Fruit fly (Drosophila melanogaster) whole organism, embryonic: Measurements from ENCODE around the gene Helz.

Source experiments
- Bdp1 ChIP-seq: fragments of 200-800 bp; sonication (Bioruptor generic); optimal IDR thresholded peaks from 3 replicates; lab custom pipeline; 2016; ENCODE audit warnings: missing biosample characterization, missing genetic modification characterization
- Bgb ChIP-seq: fragments of 200-800 bp; sonication (Bioruptor generic); IDR thresholded peaks from 2 replicates; pipeline ENCODE4 v1.3.6; 2022; ENCODE audit warnings: missing biosample characterization, missing genetic modification characterization; ENCODE audit not compliant: partially characterized antibody
- Bteb2 ChIP-seq: fragments of 200-800 bp; sonication (Bioruptor generic); optimal IDR thresholded peaks from 2 replicates; lab custom pipeline; 2016; ENCODE audit warnings: missing biosample characterization, missing genetic modification characterization
- CG10267 ChIP-seq: fragments of 200-800 bp; sonication (Bioruptor generic); optimal IDR thresholded peaks from 2 replicates; lab custom pipeline; 2018; ENCODE audit warnings: missing biosample characterization, mild to moderate bottlenecking, missing genetic modification characterization, moderate library complexity
- CG12236 ChIP-seq: fragments of 200-800 bp; sonication (Bioruptor generic); optimal IDR thresholded peaks from 2 replicates; lab custom pipeline; 2016; ENCODE audit warnings: missing biosample characterization, missing genetic modification characterization
- CG13296 ChIP-seq: fragments of 200-800 bp; sonication (Bioruptor generic); optimal IDR thresholded peaks from 3 replicates; lab custom pipeline; 2018; ENCODE audit warnings: missing biosample characterization, mild to moderate bottlenecking, missing genetic modification characterization
- CG13894 ChIP-seq: fragments of 200-800 bp; sonication (Bioruptor generic); optimal IDR thresholded peaks from 3 replicates; lab custom pipeline; 2018; ENCODE audit warnings: missing biosample characterization, mild to moderate bottlenecking, missing genetic modification characterization, moderate library complexity
- CG14050 ChIP-seq: fragments of 200-800 bp; sonication (Bioruptor generic); IDR thresholded peaks from 3 replicates; pipeline ENCODE4 v1.3.6; 2022; ENCODE audit warnings: missing biosample characterization, missing genetic modification characterization
- CG15514 ChIP-seq: fragments of 200-800 bp; sonication (Bioruptor generic); optimal IDR thresholded peaks from 3 replicates; lab custom pipeline; 2017; ENCODE audit warnings: missing biosample characterization, missing genetic modification characterization, mild to moderate bottlenecking, moderate library complexity, missing genetic modification reagents
- CG17361 ChIP-seq: fragments of 200-800 bp; sonication (Bioruptor generic); IDR thresholded peaks from 3 replicates; pipeline ENCODE4 v1.3.6; 2022; ENCODE audit warnings: missing biosample characterization, missing genetic modification characterization
- CG1792 ChIP-seq: fragments of 200-800 bp; sonication (Bioruptor generic); optimal IDR thresholded peaks from 2 replicates; lab custom pipeline; 2016; ENCODE audit warnings: missing biosample characterization, missing genetic modification characterization
- CG18011 ChIP-seq: fragments of 200-800 bp; sonication (Bioruptor generic); optimal IDR thresholded peaks from 2 replicates; lab custom pipeline; 2017; ENCODE audit warnings: missing biosample characterization, missing genetic modification characterization, mild to moderate bottlenecking, moderate library complexity, missing genotype
- CG1832 ChIP-seq: fragments of 200-800 bp; sonication (Bioruptor generic); optimal IDR thresholded peaks from 2 replicates; lab custom pipeline; 2017; ENCODE audit warnings: missing biosample characterization, mild to moderate bottlenecking, missing genetic modification characterization, inconsistent platforms
- CG18764 ChIP-seq: fragments of 200-800 bp; sonication (Bioruptor generic); optimal IDR thresholded peaks from 3 replicates; lab custom pipeline; 2016; ENCODE audit warnings: missing biosample characterization, missing genetic modification characterization
- CG2199 ChIP-seq: fragments of 200-800 bp; sonication (Bioruptor generic); IDR thresholded peaks from 3 replicates; pipeline ENCODE4 v1.3.6; 2022; ENCODE audit warnings: missing biosample characterization, missing genetic modification characterization
- CG2875 ChIP-seq: fragments of 200-800 bp; sonication (Bioruptor generic); optimal IDR thresholded peaks from 2 replicates; lab custom pipeline; 2017; ENCODE audit warnings: missing biosample characterization, mild to moderate bottlenecking, missing genetic modification characterization, missing genetic modification reagents
- CG30431 ChIP-seq: fragments of 200-800 bp; sonication (Bioruptor generic); optimal IDR thresholded peaks from 2 replicates; lab custom pipeline; 2017; ENCODE audit warnings: missing biosample characterization, missing genetic modification characterization
- CG3838 ChIP-seq: fragments of 200-800 bp; sonication (Bioruptor generic); optimal IDR thresholded peaks from 3 replicates; lab custom pipeline; 2016; ENCODE audit warnings: missing biosample characterization, missing genetic modification characterization
- CG8924 ChIP-seq: fragments of 200-800 bp; optimal IDR thresholded peaks from 3 replicates; lab custom pipeline; 2019; ENCODE audit warnings: missing biosample characterization, mild to moderate bottlenecking, missing genetic modification characterization, moderate library complexity
- Chrac-16 ChIP-seq: fragments of 200-800 bp; sonication (Bioruptor generic); optimal IDR thresholded peaks from 3 replicates; lab custom pipeline; 2016; ENCODE audit warnings: missing biosample characterization, missing genetic modification characterization
- Dbx ChIP-seq: fragments of 200-800 bp; sonication (Bioruptor generic); IDR thresholded peaks from 3 replicates; pipeline ENCODE4 v1.3.6; 2022; ENCODE audit warnings: missing biosample characterization, missing genetic modification characterization
- E2f2 ChIP-seq: fragments of 200-800 bp; sonication (Bioruptor generic); IDR thresholded peaks from 2 replicates; pipeline ENCODE4 v1.3.6; 2022; ENCODE audit warnings: missing biosample characterization, missing genetic modification characterization
- Lim3 ChIP-seq: fragments of 200-800 bp; sonication (Bioruptor generic); IDR thresholded peaks from 2 replicates; pipeline ENCODE4 v1.3.6; 2022; ENCODE audit warnings: missing biosample characterization, missing genetic modification characterization
- Lpt ChIP-seq: fragments of >200 bp; optimal IDR thresholded peaks from 2 replicates; lab custom pipeline; 2018; ENCODE audit warnings: missing biosample characterization, missing genetic modification characterization
- MBD-R2 ChIP-seq: fragments of 200-800 bp; sonication (Bioruptor generic); IDR thresholded peaks from 2 replicates; pipeline ENCODE4 v1.3.6; 2022; ENCODE audit warnings: missing biosample characterization, missing genetic modification characterization
- Optix ChIP-seq: fragments of 200-800 bp; sonication (Bioruptor generic); IDR thresholded peaks from 3 replicates; pipeline ENCODE4 v1.3.6; 2022; ENCODE audit warnings: missing biosample characterization, missing genetic modification characterization
- ap ChIP-seq: fragments of 200-800 bp; sonication (Bioruptor generic); IDR thresholded peaks from 2 replicates; pipeline ENCODE4 v1.3.6; 2022; ENCODE audit warnings: missing biosample characterization, missing genetic modification characterization
- ara ChIP-seq: fragments of 200-800 bp; sonication (Bioruptor generic); IDR thresholded peaks from 2 replicates; pipeline ENCODE4 v1.3.6; 2022; ENCODE audit warnings: missing biosample characterization, missing genetic modification characterization
- az2 ChIP-seq: fragments of 200-800 bp; sonication (Bioruptor generic); optimal IDR thresholded peaks from 3 replicates; lab custom pipeline; 2016; ENCODE audit warnings: missing biosample characterization, missing genetic modification characterization
- bigmax ChIP-seq: fragments of 200-800 bp; sonication (Bioruptor generic); optimal IDR thresholded peaks from 2 replicates; lab custom pipeline; 2018; ENCODE audit warnings: missing biosample characterization, mild to moderate bottlenecking, missing genetic modification characterization
- caup ChIP-seq: fragments of 200-800 bp; sonication (Bioruptor generic); optimal IDR thresholded peaks from 3 replicates; lab custom pipeline; 2017; ENCODE audit warnings: missing biosample characterization, mild to moderate bottlenecking, missing genetic modification characterization, moderate library complexity; ENCODE audit not compliant: severe bottlenecking
- emc ChIP-seq: fragments of 200-800 bp; sonication (Bioruptor generic); optimal IDR thresholded peaks from 2 replicates; lab custom pipeline; 2016; ENCODE audit warnings: missing biosample characterization, missing genetic modification characterization
- ewg ChIP-seq: fragments of 200-800 bp; sonication (Bioruptor generic); optimal IDR thresholded peaks from 3 replicates; lab custom pipeline; 2017; ENCODE audit warnings: mild to moderate bottlenecking, missing biosample characterization, missing genetic modification reagents, missing genetic modification characterization
- eyg ChIP-seq: fragments of 200-800 bp; sonication (Bioruptor generic); optimal IDR thresholded peaks from 3 replicates; lab custom pipeline; 2016; ENCODE audit warnings: missing biosample characterization, missing genetic modification characterization
- fd64A ChIP-seq: fragments of 200-800 bp; sonication (Bioruptor generic); optimal IDR thresholded peaks from 3 replicates; lab custom pipeline; 2018; ENCODE audit warnings: missing biosample characterization, mild to moderate bottlenecking, missing genetic modification characterization
- kah ChIP-seq: fragments of 200-800 bp; sonication (Bioruptor generic); optimal IDR thresholded peaks from 2 replicates; lab custom pipeline; 2018; ENCODE audit warnings: missing biosample characterization, mild to moderate bottlenecking, missing genetic modification characterization
- kay ChIP-seq: fragments of 200-800 bp; sonication (Bioruptor generic); optimal IDR thresholded peaks from 2 replicates; lab custom pipeline; 2016; ENCODE audit warnings: missing biosample characterization, missing genetic modification characterization
- mirr ChIP-seq: fragments of 200-800 bp; sonication (Bioruptor generic); optimal IDR thresholded peaks from 3 replicates; lab custom pipeline; 2018; ENCODE audit warnings: missing biosample characterization, mild to moderate bottlenecking, missing genetic modification characterization
- mld ChIP-seq: fragments of 200-800 bp; sonication (Bioruptor generic); IDR thresholded peaks from 3 replicates; pipeline ENCODE4 v1.3.6; 2022; ENCODE audit warnings: missing biosample characterization, missing genetic modification characterization; ENCODE audit not compliant: partially characterized antibody
- nerfin-2 ChIP-seq: fragments of 200-800 bp; sonication (Bioruptor generic); IDR thresholded peaks from 2 replicates; pipeline ENCODE4 v1.3.6; 2022; ENCODE audit warnings: missing biosample characterization, missing genetic modification characterization; ENCODE audit not compliant: partially characterized antibody
- nom ChIP-seq: fragments of 200-800 bp; sonication (Bioruptor generic); optimal IDR thresholded peaks from 2 replicates; lab custom pipeline; 2017; ENCODE audit warnings: missing biosample characterization, missing genetic modification characterization, mild to moderate bottlenecking, moderate library complexity, missing genetic modification reagents
- oc ChIP-seq: fragments of 200-800 bp; sonication (Bioruptor generic); optimal IDR thresholded peaks from 2 replicates; lab custom pipeline; 2018; ENCODE audit warnings: missing biosample characterization, mild to moderate bottlenecking, missing genetic modification characterization, moderate library complexity
- repo ChIP-seq: fragments of 200-800 bp; sonication (Bioruptor generic); optimal IDR thresholded peaks from 2 replicates; lab custom pipeline; 2016; ENCODE audit warnings: missing biosample characterization, missing genetic modification characterization
- shn ChIP-seq: fragments of 200-800 bp; sonication (Bioruptor generic); optimal IDR thresholded peaks from 3 replicates; lab custom pipeline; 2016; ENCODE audit warnings: missing biosample characterization, missing genetic modification characterization
- slbo ChIP-seq: fragments of 200-800 bp; sonication (Bioruptor generic); IDR thresholded peaks from 2 replicates; pipeline ENCODE4 v1.3.6; 2022; ENCODE audit warnings: missing biosample characterization, missing genetic modification characterization
- tgo ChIP-seq: fragments of 200-800 bp; sonication (Bioruptor generic); IDR thresholded peaks from 3 replicates; pipeline ENCODE4 v1.3.6; 2022; ENCODE audit warnings: missing biosample characterization, missing genetic modification characterization
- twi ChIP-seq: fragments of 200-800 bp; optimal IDR thresholded peaks from 2 replicates; lab custom pipeline; 2019; ENCODE audit warnings: missing biosample characterization, mild to moderate bottlenecking, missing genetic modification characterization, moderate library complexity
- wek ChIP-seq: fragments of 200-800 bp; sonication (Bioruptor generic); optimal IDR thresholded peaks from 3 replicates; lab custom pipeline; 2018; ENCODE audit warnings: missing biosample characterization, mild to moderate bottlenecking, missing genetic modification characterization, moderate library complexity
- zen ChIP-seq: fragments of 200-800 bp; sonication (Bioruptor generic); optimal IDR thresholded peaks from 3 replicates; lab custom pipeline; 2018; ENCODE audit warnings: missing biosample characterization, mild to moderate bottlenecking, missing genetic modification characterization, moderate library complexity

Gene Helz

dm6 chr3L:14759097-14759795 lies 30.5 kb upstream of the Helz start:
- TF ChIP-seq az2 (GFP tag; lab: Kevin White, UChicago) (peak; percentile 99), Bgb (GFP tag; lab: Robert Waterston, UW) (peak; percentile 59; the same call in 1 of the 2 replicates), CG13296 (GFP tag; lab: Kevin White, UChicago) (peak; percentile 100), bigmax (GFP tag; lab: Kevin White, UChicago) (peak; percentile 24), nom (GFP tag; lab: Kevin White, UChicago) (peak; percentile 99), mld (GFP tag; lab: Robert Waterston, UW) (peak; percentile 37; the same call in 1 of the 3 replicates), tgo (GFP tag; lab: Robert Waterston, UW) (peak; percentile 100), MBD-R2 (GFP tag; lab: Robert Waterston, UW) (peak; percentile 100), E2f2 (GFP tag; lab: Robert Waterston, UW) (peak; percentile 95), kah (GFP tag; lab: Kevin White, UChicago) (peak; percentile 99), CG13894 (tag; lab: Kevin White, UChicago) (peak; percentile 99), CG18764 (GFP tag; lab: Kevin White, UChicago) (peak; percentile 99), Bteb2 (peak; percentile 99), repo (GFP tag; lab: Kevin White, UChicago) (peak; percentile 98), Dbx (peak; percentile 100), ara (GFP tag; lab: Robert Waterston, UW) (peak; percentile 99), Optix (GFP tag; lab: Robert Waterston, UW) (peak; percentile 98), CG12236 (GFP tag; lab: Kevin White, UChicago) (peak; percentile 98), Bdp1 (GFP tag; lab: Kevin White, UChicago) (peak; percentile 95), CG1792 (GFP tag; lab: Kevin White, UChicago) (peak; percentile 98), mirr (GFP tag; lab: Kevin White, UChicago) (peak; percentile 99), CG8924 (tag; lab: Kevin White, UChicago) (peak; percentile 100), ap (GFP tag; lab: Robert Waterston, UW) (peak; percentile 98), CG10267 (peak; percentile 99), fd64A (GFP tag; lab: Kevin White, UChicago) (peak; percentile 98), CG18011 (GFP tag; lab: Kevin White, UChicago) (peak; percentile 94), emc (GFP tag; lab: Kevin White, UChicago) (peak; percentile 99), CG2875 (GFP tag; lab: Kevin White, UChicago) (peak; percentile 100), CG17361 (peak; percentile 100), eyg (GFP tag; lab: Kevin White, UChicago) (peak; percentile 98), CG1832 (GFP tag; lab: Kevin White, UChicago) (peak; percentile 11), slbo (GFP tag; lab: Robert Waterston, UW) (peak; percentile 100), Chrac-16 (GFP tag; lab: Kevin White, UChicago) (peak; percentile 99), CG3838 (GFP tag; lab: Kevin White, UChicago) (peak; percentile 98), twi (tag; lab: Kevin White, UChicago) (peak; percentile 99), Lpt (GFP tag; lab: Kevin White, UChicago) (no peak), wek (peak; percentile 94), CG15514 (GFP tag; lab: Kevin White, UChicago) (peak; percentile 96), CG30431 (GFP tag; lab: Kevin White, UChicago) (peak; percentile 100), kay (GFP tag; lab: Kevin White, UChicago) (peak; percentile 99), zen (tag; lab: Kevin White, UChicago) (peak; percentile 99), CG2199 (GFP tag; lab: Robert Waterston, UW) (peak; percentile 96), Lim3 (GFP tag; lab: Robert Waterston, UW) (peak; percentile 99), shn (GFP tag; lab: Kevin White, UChicago) (peak; percentile 99), oc (peak; percentile 100), nerfin-2 (GFP tag; lab: Robert Waterston, UW) (peak; percentile 46; the same call in 1 of the 2 replicates), caup (peak; percentile 100), ewg (GFP tag; lab: Kevin White, UChicago) (peak; percentile 99), CG14050 (GFP tag; lab: Robert Waterston, UW) (peak; percentile 99)
